Worm (Caenorhabditis elegans) whole organism, L4 larva: Measurements from ENCODE around the gene F39E9.14.
"Not testable (repeated sequence)": the region's sequence is repeated elsewhere in the genome, so short reads cannot be mapped to it uniquely, and the experiment has no call there.

Source experiments
- aha-1 ChIP-seq: fragments of 150-350 bp; peaks from one replicate; lab custom pipeline; 2014; ENCODE audit warnings: missing biosample characterization, missing genetic modification characterization
- ama-1 ChIP-seq: fragments of 150-350 bp; optimal IDR thresholded peaks from 2 replicates; lab custom pipeline; 2014; ENCODE audit warnings: inconsistent platforms, mixed read lengths
- lir-3 ChIP-seq: sonication (generic microtip); optimal IDR thresholded peaks from 2 replicates; lab custom pipeline; 2016; ENCODE audit warnings: mild to moderate bottlenecking, missing genetic modification characterization, missing compliant biosample characterization
- mep-1 ChIP-seq: fragments of 150-350 bp; sonication (generic microtip); optimal IDR thresholded peaks from 3 replicates; lab custom pipeline; 2014; ENCODE audit warnings: missing biosample characterization, missing genetic modification characterization
- nhr-42 ChIP-seq: fragments of 200-800 bp; sonication (Bioruptor generic); IDR thresholded peaks from 2 replicates; pipeline ENCODE4 v1.3.6; 2022; ENCODE audit warnings: missing genetic modification characterization, missing compliant biosample characterization
- nhr-76 ChIP-seq: fragments of 150-350 bp; optimal IDR thresholded peaks from 2 replicates; lab custom pipeline; 2014; ENCODE audit warnings: missing biosample characterization, missing genetic modification characterization
- unc-130 ChIP-seq: sonication (generic microtip); optimal IDR thresholded peaks from 2 replicates; lab custom pipeline; 2016; ENCODE audit warnings: missing genetic modification reagents, missing genetic modification characterization, missing compliant biosample characterization
- unc-39 ChIP-seq: sonication (generic microtip); optimal IDR thresholded peaks from 2 replicates; lab custom pipeline; 2017; ENCODE audit warnings: missing biosample characterization, missing genetic modification characterization

ce11 chrII:3290544-3290943 is at the start of gene F39E9.14:
- TF ChIP-seq nhr-76 (tag; lab: Kevin White, UChicago); unc-130 (GFP tag; lab: Kevin White, UChicago); mep-1 (tag; lab: Kevin White, UChicago); aha-1; lir-3 (tag; lab: Kevin White, UChicago); unc-39 (tag; lab: Kevin White, UChicago); ama-1 (lab: Kevin White, UChicago); nhr-42: not testable (repeated sequence)
